Fruit fly (Drosophila melanogaster) whole organism, embryonic: Measurements from ENCODE around the gene Gr61a.

Experiments used
- ATbp ChIP-seq: fragments of 200-800 bp; sonication (Bioruptor generic); optimal IDR thresholded peaks from 2 replicates; lab custom pipeline; 2017; ENCODE audit warnings: missing biosample characterization, mild to moderate bottlenecking, missing genetic modification characterization, missing genetic modification reagents
- B-H2 ChIP-seq: fragments of 200-800 bp; sonication (Bioruptor generic); optimal IDR thresholded peaks from 2 replicates; lab custom pipeline; 2018; ENCODE audit warnings: missing biosample characterization, mild to moderate bottlenecking, missing genetic modification characterization
- Bgb ChIP-seq: fragments of 200-800 bp; sonication (Bioruptor generic); IDR thresholded peaks from 2 replicates; pipeline ENCODE4 v1.3.6; 2022; ENCODE audit warnings: missing biosample characterization, missing genetic modification characterization; ENCODE audit not compliant: partially characterized antibody
- CG11723 ChIP-seq: fragments of 200-800 bp; sonication (Bioruptor generic); optimal IDR thresholded peaks from 2 replicates; lab custom pipeline; 2017; ENCODE audit warnings: missing biosample characterization, mild to moderate bottlenecking, missing genetic modification characterization
- CG1602 ChIP-seq: fragments of 200-800 bp; sonication (Bioruptor generic); optimal IDR thresholded peaks from 3 replicates; lab custom pipeline; 2016; ENCODE audit warnings: missing biosample characterization, missing genetic modification characterization
- CG17385 ChIP-seq: fragments of 200-800 bp; sonication (Bioruptor generic); optimal IDR thresholded peaks from 3 replicates; lab custom pipeline; 2018; ENCODE audit warnings: missing biosample characterization, mild to moderate bottlenecking, missing genetic modification characterization
- CG2712 ChIP-seq: fragments of 200-800 bp; optimal IDR thresholded peaks from 3 replicates; lab custom pipeline; 2019; ENCODE audit warnings: missing biosample characterization, mild to moderate bottlenecking, missing genetic modification characterization, moderate library complexity
- CG3163 ChIP-seq: fragments of 200-800 bp; sonication (Bioruptor generic); optimal IDR thresholded peaks from 3 replicates; lab custom pipeline; 2016; ENCODE audit warnings: missing biosample characterization, missing genetic modification characterization
- CG34224 ChIP-seq: fragments of 200-800 bp; sonication (Bioruptor generic); IDR thresholded peaks from 3 replicates; pipeline ENCODE4 v1.3.6; 2022; ENCODE audit warnings: missing biosample characterization, missing genetic modification characterization; ENCODE audit not compliant: partially characterized antibody
- CG4360 ChIP-seq: fragments of 200-800 bp; sonication (Bioruptor generic); IDR thresholded peaks from 2 replicates; pipeline ENCODE4 v1.3.6; 2022; ENCODE audit warnings: missing biosample characterization, missing genetic modification characterization
- CG4404 ChIP-seq: fragments of 200-800 bp; sonication (Bioruptor generic); IDR thresholded peaks from 2 replicates; pipeline ENCODE4 v1.3.6; 2022; ENCODE audit warnings: missing biosample characterization, missing genetic modification characterization
- CG6683 ChIP-seq: fragments of 200-800 bp; sonication (Bioruptor generic); optimal IDR thresholded peaks from 2 replicates; lab custom pipeline; 2017; ENCODE audit warnings: missing biosample characterization, mild to moderate bottlenecking, missing genetic modification characterization, missing genetic modification reagents
- CG6813 ChIP-seq: fragments of 200-800 bp; sonication (Bioruptor generic); optimal IDR thresholded peaks from 2 replicates; lab custom pipeline; 2017; ENCODE audit warnings: missing biosample characterization, missing genetic modification characterization, mild to moderate bottlenecking, moderate library complexity, missing genetic modification reagents
- CG8281 ChIP-seq: fragments of 200-800 bp; sonication (Bioruptor generic); optimal IDR thresholded peaks from 2 replicates; lab custom pipeline; 2018; ENCODE audit warnings: missing biosample characterization, mild to moderate bottlenecking, missing genetic modification characterization, moderate library complexity
- CG8290 ChIP-seq, 3 experiments: fragments of 200-800 bp; sonication (Bioruptor generic); optimal IDR thresholded peaks; 2 replicates each; lab custom pipeline; 2016 to 2019; ENCODE audit warnings: missing biosample characterization in 3 of 3, missing genetic modification characterization in 3 of 3, mild to moderate bottlenecking in 2 of 3, moderate library complexity in 1 of 3
- CG8765 ChIP-seq: fragments of 200-800 bp; sonication (Bioruptor generic); IDR thresholded peaks from 2 replicates; pipeline ENCODE4 v1.3.6; 2022; ENCODE audit warnings: missing biosample characterization, missing genetic modification characterization
- CTCF ChIP-seq: fragments of 200-800 bp; sonication (Bioruptor generic); optimal IDR thresholded peaks from 2 replicates; lab custom pipeline; 2017; ENCODE audit warnings: missing biosample characterization, mild to moderate bottlenecking, missing genetic modification characterization, moderate library complexity
- Dbx ChIP-seq: fragments of 200-800 bp; sonication (Bioruptor generic); IDR thresholded peaks from 3 replicates; pipeline ENCODE4 v1.3.6; 2022; ENCODE audit warnings: missing biosample characterization, missing genetic modification characterization
- Dfd ChIP-seq, 2 experiments: fragments of >200 bp; optimal IDR thresholded peaks; 2 replicates each; lab custom pipeline; 2017; ENCODE audit warnings: missing biosample characterization in 2 of 2, missing genetic modification characterization in 2 of 2
- Dll ChIP-seq: fragments of 200-800 bp; sonication (Bioruptor generic); IDR thresholded peaks from 4 replicates; pipeline ENCODE4 v1.3.6; 2022; ENCODE audit warnings: missing biosample characterization, missing genetic modification characterization; ENCODE audit not compliant: partially characterized antibody
- HmgD ChIP-seq: fragments of 200-800 bp; sonication (Bioruptor generic); optimal IDR thresholded peaks from 3 replicates; lab custom pipeline; 2016; ENCODE audit warnings: missing biosample characterization, missing genetic modification characterization
- HmgZ ChIP-seq: fragments of 200-800 bp; sonication (Bioruptor generic); optimal IDR thresholded peaks from 2 replicates; lab custom pipeline; 2018; ENCODE audit warnings: missing biosample characterization, mild to moderate bottlenecking, missing genetic modification characterization
- Mrtf ChIP-seq: fragments of 200-800 bp; sonication (Bioruptor generic); IDR thresholded peaks from 3 replicates; pipeline ENCODE4 v1.3.6; 2022; ENCODE audit warnings: missing biosample characterization, missing genetic modification characterization
- Ssrp ChIP-seq: fragments of 200-800 bp; sonication (Bioruptor generic); optimal IDR thresholded peaks from 2 replicates; lab custom pipeline; 2018; ENCODE audit warnings: missing biosample characterization, mild to moderate bottlenecking, missing genetic modification characterization, moderate library complexity
- TFAM ChIP-seq: fragments of 200-800 bp; sonication (Bioruptor generic); optimal IDR thresholded peaks from 2 replicates; lab custom pipeline; 2017; ENCODE audit warnings: missing biosample characterization, missing genetic modification characterization, inconsistent platforms
- Trl ChIP-seq, 3 experiments: fragments of >200 bp in 2 of 3; fragments of 200-800 bp in 1 of 3; sonication (Bioruptor generic) in 1 of 3; optimal IDR thresholded peaks; 2 replicates in 1 of 3; 3 replicates in 2 of 3; lab custom pipeline; 2016 to 2017; ENCODE audit warnings: missing biosample characterization in 1 of 3, missing genetic modification characterization in 1 of 3
- YL-1 ChIP-seq: fragments of 200-800 bp; sonication (Bioruptor generic); optimal IDR thresholded peaks from 3 replicates; lab custom pipeline; 2017; ENCODE audit warnings: missing biosample characterization, mild to moderate bottlenecking, missing genetic modification characterization
- bsh ChIP-seq, 2 experiments: fragments of 200-800 bp; sonication (Bioruptor generic); optimal IDR thresholded peaks; 2 replicates each; lab custom pipeline; 2017 to 2018; ENCODE audit warnings: mild to moderate bottlenecking in 2 of 2, missing biosample characterization in 2 of 2, missing genetic modification characterization in 2 of 2, moderate library complexity in 1 of 2
- chinmo ChIP-seq: fragments of 200-800 bp; sonication (Bioruptor generic); IDR thresholded peaks from 4 replicates; pipeline ENCODE4 v1.3.6; 2022; ENCODE audit warnings: missing biosample characterization, missing genetic modification characterization; ENCODE audit not compliant: partially characterized antibody
- crol ChIP-seq: fragments of 200-800 bp; sonication (Bioruptor generic); IDR thresholded peaks from 2 replicates; pipeline ENCODE4 v1.3.6; 2022; ENCODE audit warnings: missing biosample characterization, missing genetic modification characterization
- crp ChIP-seq, 2 experiments: fragments of 200-800 bp; sonication (Bioruptor generic); optimal IDR thresholded peaks; 2 replicates in 1 of 2; 3 replicates in 1 of 2; lab custom pipeline; 2017; ENCODE audit warnings: missing biosample characterization in 2 of 2, missing genetic modification characterization in 2 of 2, mild to moderate bottlenecking in 1 of 2, moderate library complexity in 1 of 2
- da ChIP-seq: fragments of 200-800 bp; sonication (Bioruptor generic); optimal IDR thresholded peaks from 2 replicates; lab custom pipeline; 2016; ENCODE audit warnings: missing biosample characterization, missing genetic modification characterization
- ewg ChIP-seq: fragments of 200-800 bp; sonication (Bioruptor generic); optimal IDR thresholded peaks from 3 replicates; lab custom pipeline; 2017; ENCODE audit warnings: mild to moderate bottlenecking, missing biosample characterization, missing genetic modification reagents, missing genetic modification characterization
- gro ChIP-seq: fragments of 200-800 bp; sonication (Bioruptor generic); optimal IDR thresholded peaks from 2 replicates; lab custom pipeline; 2016; ENCODE audit warnings: missing biosample characterization, missing genetic modification characterization
- gsb ChIP-seq: fragments of 200-800 bp; sonication (Bioruptor generic); IDR thresholded peaks from 2 replicates; pipeline ENCODE4 v1.3.6; 2022; ENCODE audit warnings: missing biosample characterization, missing genetic modification characterization
- ham ChIP-seq: fragments of 200-800 bp; sonication (Bioruptor generic); IDR thresholded peaks from 2 replicates; pipeline ENCODE4 v1.3.6; 2022; ENCODE audit warnings: missing biosample characterization, missing genetic modification characterization
- ind ChIP-seq: fragments of 200-800 bp; sonication (Bioruptor generic); optimal IDR thresholded peaks from 3 replicates; lab custom pipeline; 2016; ENCODE audit warnings: missing biosample characterization, missing genetic modification characterization
- jumu ChIP-seq: fragments of 200-800 bp; sonication (Bioruptor generic); optimal IDR thresholded peaks from 3 replicates; lab custom pipeline; 2016; ENCODE audit warnings: missing biosample characterization, missing genetic modification characterization
- knrl ChIP-seq: fragments of 200-800 bp; sonication (Bioruptor generic); IDR thresholded peaks from 3 replicates; pipeline ENCODE4 v1.3.6; 2022; ENCODE audit warnings: missing biosample characterization, missing genetic modification characterization; ENCODE audit not compliant: partially characterized antibody
- nerfin-1 ChIP-seq: fragments of 200-800 bp; sonication (Bioruptor generic); optimal IDR thresholded peaks from 3 replicates; lab custom pipeline; 2019; ENCODE audit warnings: missing biosample characterization, mild to moderate bottlenecking, missing genetic modification characterization, moderate library complexity
- pros ChIP-seq: fragments of 200-800 bp; sonication (Bioruptor generic); optimal IDR thresholded peaks from 3 replicates; lab custom pipeline; 2019; ENCODE audit warnings: missing biosample characterization, mild to moderate bottlenecking, missing genetic modification characterization, moderate library complexity
- sd ChIP-seq: fragments of 200-800 bp; sonication (Bioruptor generic); optimal IDR thresholded peaks from 3 replicates; lab custom pipeline; 2018; ENCODE audit warnings: missing biosample characterization, mild to moderate bottlenecking, missing genetic modification characterization, moderate library complexity
- ttk ChIP-seq: fragments of 200-800 bp; sonication (Bioruptor generic); IDR thresholded peaks from 2 replicates; pipeline ENCODE4 v2.1.2; 2022; ENCODE audit warnings: missing biosample characterization, missing genetic modification characterization
- vvl ChIP-seq: fragments of 200-800 bp; sonication (Bioruptor generic); IDR thresholded peaks from 2 replicates; pipeline ENCODE4 v1.3.6; 2022; ENCODE audit warnings: missing biosample characterization, missing genetic modification characterization
- wek ChIP-seq: fragments of 200-800 bp; sonication (Bioruptor generic); optimal IDR thresholded peaks from 3 replicates; lab custom pipeline; 2018; ENCODE audit warnings: missing biosample characterization, mild to moderate bottlenecking, missing genetic modification characterization, moderate library complexity
- yki ChIP-seq: fragments of >200 bp; optimal IDR thresholded peaks from 3 replicates; lab custom pipeline; 2018
- zen2 ChIP-seq: fragments of 200-800 bp; sonication (Bioruptor generic); IDR thresholded peaks from 3 replicates; pipeline ENCODE4 v1.3.6; 2022; ENCODE audit warnings: missing biosample characterization, missing genetic modification characterization; ENCODE audit not compliant: partially characterized antibody

The Gr61a gene

dm6 chr3L:880851-881250 is 39.6 kb downstream of the Gr61a start (continued):
- TF ChIP-seq jumu (GFP tag; lab: Kevin White, UChicago) (no peak), ind (GFP tag; lab: Kevin White, UChicago) (no peak), gsb (GFP tag; lab: Robert Waterston, UW) (no peak), gro (GFP tag; lab: Kevin White, UChicago) (no peak), CG8281 (tag; lab: Kevin White, UChicago) (no peak), Trl (optimal IDR thresholded peaks at IDR 0.05; lab: Kevin White, UChicago) (peak; percentile 79 to 83), Trl (GFP tag; optimal IDR thresholded peaks at IDR 0.05; lab: Kevin White, UChicago) (no peak), TFAM (GFP tag; lab: Kevin White, UChicago) (no peak), Mrtf (GFP tag; lab: Robert Waterston, UW) (no peak), YL-1 (GFP tag; lab: Kevin White, UChicago) (no peak), Dfd (GFP tag; optimal IDR thresholded peaks at IDR 0.05; lab: Kevin White, UChicago) (no peak), chinmo (peak; percentile 73; the same call in 3 of the 4 replicates), Ssrp (tag; lab: Kevin White, UChicago) (no peak), da (GFP tag; lab: Kevin White, UChicago) (no peak), CG11723 (GFP tag; lab: Kevin White, UChicago) (no peak), CG2712 (tag; lab: Kevin White, UChicago) (no peak), Dbx (GFP tag; lab: Robert Waterston, UW) (no peak), CG8765 (no peak), HmgZ (no peak), HmgD (GFP tag; lab: Kevin White, UChicago) (no peak), CG8290 (GFP tag; optimal IDR thresholded peaks at IDR 0.05; lab: Kevin White, UChicago) (no peak), CG8290 (tag; optimal IDR thresholded peaks at IDR 0.05; lab: Kevin White, UChicago) (peak in 1 of 2 experiments; percentile 37), CTCF (GFP tag; lab: Kevin White, UChicago) (peak; percentile 15), CG3163 (GFP tag; lab: Kevin White, UChicago) (peak; percentile 50), CG1602 (GFP tag; lab: Kevin White, UChicago) (no peak)

DNA sequence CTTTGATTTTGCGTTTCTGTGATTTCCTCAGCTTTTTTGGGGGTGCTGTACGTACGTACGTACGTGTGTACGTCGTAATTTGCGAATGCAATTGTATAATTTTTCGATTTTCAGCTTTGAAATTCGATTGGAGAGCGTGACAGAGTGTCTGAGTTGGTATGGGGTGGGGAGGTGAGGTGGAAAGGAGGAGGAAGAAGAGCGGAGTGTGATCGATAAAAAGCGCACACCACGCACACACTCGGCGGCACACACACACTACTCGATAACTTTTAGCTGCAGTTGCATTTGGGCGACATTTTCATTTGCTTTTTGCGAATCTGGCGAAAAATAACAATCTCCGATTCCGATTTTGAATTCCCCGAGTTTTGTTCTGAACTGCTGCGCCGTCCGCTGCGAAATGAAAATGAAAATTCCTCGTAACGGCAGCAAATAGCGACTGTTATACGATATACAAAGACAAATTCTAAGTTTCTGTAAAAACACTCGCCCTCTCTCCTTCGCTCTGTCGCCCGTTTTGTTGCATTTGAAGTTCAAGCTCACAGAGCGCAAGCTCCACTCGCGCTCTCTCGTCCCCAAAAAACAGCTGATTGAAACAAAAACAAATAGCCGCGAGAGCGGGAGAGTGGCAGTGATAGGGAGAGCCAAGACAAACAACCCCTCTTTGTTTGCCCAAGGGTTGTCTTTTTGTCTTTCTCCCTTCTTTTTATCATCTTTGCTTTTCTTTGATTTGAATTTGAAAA is 40.4 kb downstream of the Gr61a start, which contains the start of gene CG13907:
CG13907 (minus strand) TSS at position 518 of the 740 bp plus-strand sequence.
- TF ChIP-seq CG4404 (GFP tag; lab: Robert Waterston, UW) (no peak), CG6813 (GFP tag; lab: Kevin White, UChicago) (no peak), CG6683 (GFP tag; lab: Kevin White, UChicago) (no peak), pros (GFP tag; lab: Kevin White, UChicago) (peak; percentile 99), ewg (GFP tag; lab: Kevin White, UChicago) (peak; percentile 63), bsh (GFP tag; optimal IDR thresholded peaks at IDR 0.05; lab: Kevin White, UChicago) (peak in 1 of 2 experiments; percentile 15), B-H2 (no peak), zen2 (GFP tag; lab: Robert Waterston, UW) (peak; percentile 47; the same call in 2 of the 3 replicates), wek (GFP tag; lab: Kevin White, UChicago) (peak; percentile 49), CG4360 (GFP tag; lab: Robert Waterston, UW) (0 out of 2 replicates have a peak, but pooled peaks have one; percentile 14), knrl (0 out of 3 replicates have a peak, but pooled peaks have one; percentile 17), sd (tag; lab: Kevin White, UChicago) (peak; percentile 10), ham (GFP tag; lab: Robert Waterston, UW) (no peak), ttk (peak; percentile 42; the same call in 1 of the 2 replicates), CG34224 (GFP tag; lab: Robert Waterston, UW) (peak; percentile 60; the same call in 2 of the 3 replicates), nerfin-1 (tag; lab: Kevin White, UChicago) (peak; percentile 59), yki (lab: Kevin White, UChicago) (peak; percentile 26), vvl (GFP tag; lab: Robert Waterston, UW) (0 out of 2 replicates have a peak, but pooled peaks have one; percentile 12), ATbp (GFP tag; lab: Kevin White, UChicago) (peak; percentile 47), Bgb (GFP tag; lab: Robert Waterston, UW) (no peak), crp (GFP tag; optimal IDR thresholded peaks at IDR 0.05; lab: Kevin White, UChicago) (peak in 1 of 2 experiments; percentile 67), Dll (GFP tag; lab: Robert Waterston, UW) (peak; percentile 44; the same call in 1 of the 4 replicates), Trl (optimal IDR thresholded peaks at IDR 0.05; lab: Kevin White, UChicago) (peak; percentile 87 to 93), Trl (GFP tag; optimal IDR thresholded peaks at IDR 0.05; lab: Kevin White, UChicago) (peak; percentile 40), crol (GFP tag; lab: Robert Waterston, UW) (peak; percentile 61; the same call in 1 of the 2 replicates), CG17385 (GFP tag; lab: Kevin White, UChicago) (peak; percentile 16)
